Fruit fly (Drosophila melanogaster) Kc167 (cell line): Measurements from ENCODE around the gene Tsen2.

Source experiments
- Myc ChIP-seq: fragments of >200 bp; optimal IDR thresholded peaks from 2 replicates; lab custom pipeline; 2017; ENCODE audit warnings: missing external identifiers
- Sin3A ChIP-seq: fragments of >200 bp; optimal IDR thresholded peaks from 2 replicates; lab custom pipeline; 2018; ENCODE audit warnings: missing external identifiers
- h ChIP-seq: fragments of >200 bp; optimal IDR thresholded peaks from 3 replicates; lab custom pipeline; 2018; ENCODE audit warnings: missing external identifiers
- insv ChIP-seq: fragments of >200 bp; optimal IDR thresholded peaks from 3 replicates; lab custom pipeline; 2018; ENCODE audit warnings: missing external identifiers
- psq ChIP-seq: fragments of >200 bp; optimal IDR thresholded peaks from 2 replicates; lab custom pipeline; 2017; ENCODE audit warnings: missing external identifiers
- ttk ChIP-seq: sonication (Bioruptor generic); optimal IDR thresholded peaks from 2 replicates; lab custom pipeline; 2017; ENCODE audit warnings: missing external identifiers

- TF ChIP-seq ttk (lab: Kevin White, UChicago) = no peak
- TF ChIP-seq Sin3A (lab: Kevin White, UChicago) = no peak
- no peak for TF ChIP-seq Myc (lab: Kevin White, UChicago)
- no peak for TF ChIP-seq psq (lab: Kevin White, UChicago)
- TF ChIP-seq h (lab: Kevin White, UChicago) = no peak
- no peak for TF ChIP-seq insv (lab: Kevin White, UChicago)
These were observed 2.2 kb downstream of the Tsen2 start, which contains the start of gene Prosbeta4 for dm6 chr2L:16731799-16732198.
